Worm (Caenorhabditis elegans): ENCODE data around the gene dsl-2.

Gene dsl-2

ce11 chrIV:1213192-1213591 lies 8.4 kb upstream of the dsl-2 start:
- TF ChIP-seq ceh-34 (tag; optimal IDR thresholded peaks at IDR 0.05) (no peak), syd-9 (tag; optimal IDR thresholded peaks at IDR 0.05) (no peak), ceh-18 (tag; optimal IDR thresholded peaks at IDR 0.05) (peak; percentile 28), sox-4 (tag; optimal IDR thresholded peaks at IDR 0.05) (no peak), tbx-2 (tag; optimal IDR thresholded peaks at IDR 0.05) (peak; percentile 54), ceh-45 (GFP tag; IDR thresholded peaks at IDR 0.05) (no peak), unc-3 (GFP tag; conservative IDR thresholded peaks at IDR 0.05) (no peak), unc-3 (tag; optimal IDR thresholded peaks at IDR 0.05) (no peak), C38D4.7 (GFP tag; optimal IDR thresholded peaks at IDR 0.05) (no peak), ceh-24 (tag; optimal IDR thresholded peaks at IDR 0.05) (no peak), F13H6.1 (tag; optimal IDR thresholded peaks at IDR 0.05) (no peak), dve-1 (tag; optimal IDR thresholded peaks at IDR 0.05) (no peak), hlh-8 (tag; optimal IDR thresholded peaks at IDR 0.05) (no peak), ceh-14 (tag; optimal IDR thresholded peaks at IDR 0.05) (peak; percentile 21), ztf-16 (tag; optimal IDR thresholded peaks at IDR 0.05) (no peak), unc-42 (tag; optimal IDR thresholded peaks at IDR 0.05) (peak; percentile 48), ref-2 (tag; optimal IDR thresholded peaks at IDR 0.05) (no peak), fkh-6 (tag; optimal IDR thresholded peaks at IDR 0.05) (no peak), lin-11 (tag; optimal IDR thresholded peaks at IDR 0.05) (no peak), ets-4 (tag; optimal IDR thresholded peaks at IDR 0.05) (no peak), hlh-30 (tag; optimal IDR thresholded peaks at IDR 0.05; ENCODE audit: insufficient read depth) (peak; percentile 34), ceh-31 (tag; optimal IDR thresholded peaks at IDR 0.05) (peak; percentile 82)

ce11 chrIV:1212357-1212756 lies 7.6 kb upstream of the dsl-2 start:
- peak; percentile 89 for TF ChIP-seq unc-42 (tag; optimal IDR thresholded peaks at IDR 0.05)
- TF ChIP-seq ceh-48 (tag; optimal IDR thresholded peaks at IDR 0.05) = no peak
- no peak for TF ChIP-seq eyg-1 (tag; optimal IDR thresholded peaks at IDR 0.05)

ce11 chrIV:1211902-1212301 lies 7.1 kb upstream of the dsl-2 start:
- no peak for TF ChIP-seq npax-4 (tag; optimal IDR thresholded peaks at IDR 0.05)
- no peak for TF ChIP-seq ama-1 (optimal IDR thresholded peaks at IDR 0.05)
- TF ChIP-seq pax-1 (tag; optimal IDR thresholded peaks at IDR 0.05) = no peak
- no peak for TF ChIP-seq nhr-232 (tag; optimal IDR thresholded peaks at IDR 0.05)
- no peak for TF ChIP-seq sdc-2 (tag; optimal IDR thresholded peaks at IDR 0.05)
- TF ChIP-seq hlh-6 (tag; optimal IDR thresholded peaks at IDR 0.05) = no peak
- TF ChIP-seq nhr-11 (tag; optimal IDR thresholded peaks at IDR 0.05) = no peak
- no peak for TF ChIP-seq nfya-1 (tag; optimal IDR thresholded peaks at IDR 0.05)
- TF ChIP-seq syd-9 (tag; optimal IDR thresholded peaks at IDR 0.05) = no peak
- no peak for TF ChIP-seq ref-2 (tag; optimal IDR thresholded peaks at IDR 0.05)
- no peak for TF ChIP-seq mec-3 (tag; optimal IDR thresholded peaks at IDR 0.05; ENCODE audit: borderline replicate concordance)
- TF ChIP-seq zip-5 (tag; optimal IDR thresholded peaks at IDR 0.05) = no peak
- no peak for TF ChIP-seq hlh-8 (tag; optimal IDR thresholded peaks at IDR 0.05)
- TF ChIP-seq fkh-6 (tag; optimal IDR thresholded peaks at IDR 0.05) = no peak
- no peak for TF ChIP-seq hlh-30 (tag; optimal IDR thresholded peaks at IDR 0.05; ENCODE audit: insufficient read depth)

- TF ChIP-seq syd-9 (tag; optimal IDR thresholded peaks at IDR 0.05) (no peak), hlh-13 (GFP tag; optimal IDR thresholded peaks at IDR 0.05) (no peak), mec-3 (tag; optimal IDR thresholded peaks at IDR 0.05; ENCODE audit: borderline replicate concordance) (no peak), unc-55 (GFP tag; optimal IDR thresholded peaks at IDR 0.05) (no peak), elt-2 (tag; optimal IDR thresholded peaks at IDR 0.05) (no peak), hlh-30 (tag; optimal IDR thresholded peaks at IDR 0.05; ENCODE audit: insufficient read depth) (no peak), pat-9 (tag; optimal IDR thresholded peaks at IDR 0.05) (no peak), ceh-48 (tag; optimal IDR thresholded peaks at IDR 0.05) (no peak), nhr-11 (tag; optimal IDR thresholded peaks at IDR 0.05) (no peak), K09A11.1 (tag; optimal IDR thresholded peaks at IDR 0.05; ENCODE audit: insufficient read depth) (no peak), dve-1 (tag; optimal IDR thresholded peaks at IDR 0.05) (no peak), hlh-6 (tag; optimal IDR thresholded peaks at IDR 0.05) (no peak), fax-1 (tag; optimal IDR thresholded peaks at IDR 0.05) (no peak), K02D7.2 (tag; optimal IDR thresholded peaks at IDR 0.05) (no peak), ama-1 (optimal IDR thresholded peaks at IDR 0.05) (no peak), pqm-1 (tag; optimal IDR thresholded peaks at IDR 0.05) (no peak)
These were observed 5.0 kb upstream of the dsl-2 start for ce11 chrIV:1209813-1210212.
